Fruit fly (Drosophila melanogaster) whole organism, prepupa: ENCODE results near the gene NK7.1.

ENCODE experiments used
- CG10631 ChIP-seq: fragments of 200-800 bp; sonication (Bioruptor generic); optimal IDR thresholded peaks from 2 replicates; lab custom pipeline; 2016; ENCODE audit warnings: missing biosample characterization, missing genetic modification characterization
- CG10669 ChIP-seq: fragments of 200-800 bp; sonication (Bioruptor generic); optimal IDR thresholded peaks from 3 replicates; lab custom pipeline; 2018; ENCODE audit warnings: missing biosample characterization, mild to moderate bottlenecking, missing genetic modification characterization, moderate library complexity
- CG15336 ChIP-seq: fragments of 200-800 bp; sonication (Bioruptor generic); IDR thresholded peaks from 2 replicates; pipeline ENCODE4 v1.3.6; 2022; ENCODE audit warnings: missing biosample characterization, missing genetic modification characterization
- CG16779 ChIP-seq: fragments of 200-800 bp; sonication (Bioruptor generic); optimal IDR thresholded peaks from 3 replicates; lab custom pipeline; 2017; ENCODE audit warnings: missing biosample characterization, mild to moderate bottlenecking, missing genetic modification characterization
- CG4318 ChIP-seq: fragments of 200-800 bp; sonication (Bioruptor generic); optimal IDR thresholded peaks from 3 replicates; lab custom pipeline; 2017; ENCODE audit warnings: missing biosample characterization, mild to moderate bottlenecking, missing genetic modification characterization
- Eip75B ChIP-seq: fragments of 200-800 bp; sonication (Bioruptor generic); optimal IDR thresholded peaks from 3 replicates; lab custom pipeline; 2016; ENCODE audit warnings: missing biosample characterization, missing genetic modification characterization
- Eip93F ChIP-seq: fragments of 200-800 bp; sonication (Bioruptor generic); optimal IDR thresholded peaks from 2 replicates; lab custom pipeline; 2016; ENCODE audit warnings: missing biosample characterization, mild to moderate bottlenecking, missing genetic modification characterization
- Lpt ChIP-seq: fragments of 200-800 bp; sonication (Bioruptor generic); optimal IDR thresholded peaks from 3 replicates; lab custom pipeline; 2016; ENCODE audit warnings: missing biosample characterization, missing genetic modification characterization
- eg ChIP-seq: fragments of 200-800 bp; sonication (Bioruptor generic); IDR thresholded peaks from 3 replicates; pipeline ENCODE4 v1.3.6; 2022; ENCODE audit warnings: missing biosample characterization, missing genetic modification characterization
- spab ChIP-seq: fragments of 200-800 bp; sonication (Bioruptor generic); optimal IDR thresholded peaks from 2 replicates; lab custom pipeline; 2017; ENCODE audit warnings: missing biosample characterization, mild to moderate bottlenecking, missing genetic modification characterization, missing genetic modification reagents
- vri ChIP-seq: fragments of 200-800 bp; sonication (Bioruptor generic); optimal IDR thresholded peaks from 3 replicates; lab custom pipeline; 2016; ENCODE audit warnings: missing biosample characterization, mild to moderate bottlenecking, missing genetic modification characterization

DNA sequence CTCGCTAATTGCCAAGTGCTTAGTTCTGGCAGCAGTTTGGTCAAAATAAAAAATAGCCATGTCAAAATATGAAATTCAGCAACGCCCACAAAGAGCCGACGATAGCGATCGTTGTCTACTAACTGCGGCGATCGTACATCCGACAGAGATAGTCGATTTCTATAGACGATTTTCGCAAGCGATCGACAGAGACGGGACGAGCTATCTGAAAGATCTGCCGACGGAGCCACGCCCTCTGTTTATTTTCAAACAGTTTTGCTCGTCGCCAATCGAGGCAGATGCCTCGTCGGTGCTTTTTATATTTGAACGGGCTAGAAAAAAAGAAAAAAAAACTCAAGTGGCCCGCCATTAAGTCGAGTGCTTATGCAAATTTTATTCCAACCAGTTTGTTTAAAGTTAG, 37.2 kb downstream of the NK7.1 start:
- TF ChIP-seq spab (no peak), Eip93F (GFP tag; lab: Kevin White, UChicago) (no peak), Lpt (GFP tag; lab: Kevin White, UChicago) (no peak), CG15336 (GFP tag; lab: Robert Waterston, UW) (no peak), CG4318 (GFP tag; lab: Kevin White, UChicago) (no peak), CG10669 (GFP tag; lab: Kevin White, UChicago) (no peak), CG10631 (no peak), Eip75B (GFP tag; lab: Kevin White, UChicago) (no peak), CG16779 (tag; lab: Kevin White, UChicago) (no peak), eg (GFP tag; lab: Robert Waterston, UW) (no peak), vri (GFP tag; lab: Kevin White, UChicago) (no peak)
